Worm (Caenorhabditis elegans) whole organism, L2 larva: ENCODE measurements around the gene C05E4.12.

Experiments
- ceh-82 ChIP-seq: fragments of 150-350 bp; optimal IDR thresholded peaks from 2 replicates; lab custom pipeline; 2014; ENCODE audit warnings: missing biosample characterization, missing genetic modification characterization
- crh-2 ChIP-seq: sonication (generic microtip); optimal IDR thresholded peaks from 2 replicates; lab custom pipeline; 2017; ENCODE audit warnings: missing biosample characterization, missing genetic modification characterization
- elt-3 ChIP-seq: sonication (generic microtip); optimal IDR thresholded peaks from 2 replicates; lab custom pipeline; 2017; ENCODE audit warnings: missing biosample characterization, missing genetic modification characterization
- lsy-2 ChIP-seq, 2 experiments: fragments of 150-350 bp in 1 of 2; sonication (generic microtip) in 1 of 2; optimal IDR thresholded peaks; 2 replicates each; lab custom pipeline; 2014 to 2017; ENCODE audit warnings: missing biosample characterization in 2 of 2, missing genetic modification characterization in 2 of 2
- nhr-12 ChIP-seq: fragments of 150-350 bp; optimal IDR thresholded peaks from 2 replicates; lab custom pipeline; 2014; ENCODE audit warnings: missing biosample characterization, missing genetic modification characterization
- nhr-23 ChIP-seq: fragments of 150-350 bp; optimal IDR thresholded peaks from 2 replicates; lab custom pipeline; 2014; ENCODE audit warnings: missing biosample characterization, missing genetic modification reagents, missing genetic modification characterization
- nhr-237 ChIP-seq: fragments of 150-350 bp; optimal IDR thresholded peaks from 2 replicates; lab custom pipeline; 2014; ENCODE audit warnings: missing biosample characterization, missing genetic modification characterization
- nhr-77 ChIP-seq: fragments of 150-350 bp; optimal IDR thresholded peaks from 2 replicates; lab custom pipeline; 2014; ENCODE audit warnings: missing biosample characterization, missing genetic modification characterization
- snpc-4 ChIP-seq: fragments of 150-350 bp; optimal IDR thresholded peaks from 2 replicates; lab custom pipeline; 2014; ENCODE audit warnings: missing biosample characterization, missing genetic modification characterization
- ztf-11 ChIP-seq: sonication (generic microtip); optimal IDR thresholded peaks from 2 replicates; lab custom pipeline; 2017; ENCODE audit warnings: missing biosample characterization, missing genetic modification characterization

- TF ChIP-seq elt-3 (tag; lab: Kevin White, UChicago) (no peak), snpc-4 (tag; lab: Kevin White, UChicago) (no peak), ztf-11 (tag; lab: Kevin White, UChicago) (no peak), nhr-12 (tag; lab: Kevin White, UChicago) (no peak), nhr-237 (no peak), crh-2 (tag; lab: Kevin White, UChicago) (peak; percentile 27), ceh-82 (tag; lab: Kevin White, UChicago) (no peak), nhr-77 (tag; lab: Kevin White, UChicago) (no peak), nhr-23 (no peak), lsy-2 (tag; optimal IDR thresholded peaks at IDR 0.05; lab: Kevin White, UChicago) (peak in 1 of 2 experiments; percentile 13)
These were observed 13.1 kb upstream of the C05E4.12 start, which contains the start of gene srbc-58 for ce11 chrV:774875-775359.
